Fruit fly (Drosophila melanogaster): ENCODE measurements around the gene CG9795.

CG9795 gene

dm6 chr3R:4319507-4320138 is at the start of gene CG9795:
CG9795 (plus strand) TSS chr3R:4319683.
- TF ChIP-seq noc (tag; optimal IDR thresholded peaks at IDR 0.05) = no peak

dm6 chr3R:4277828-4278227 is 41.7 kb upstream of the CG9795 start, which contains the start of gene flip:
flip (minus strand) TSS chr3R:4277928.
- TF ChIP-seq noc (tag; optimal IDR thresholded peaks at IDR 0.05) = no peak

dm6 chr3R:4280062-4280461 is 39.4 kb upstream of the CG9795 start, which contains the start of gene cpx:
cpx (plus strand) TSS chr3R:4280221.
- TF ChIP-seq noc (tag; optimal IDR thresholded peaks at IDR 0.05) = no peak

dm6 chr3R:4281119-4281861 is 38.2 kb upstream of the CG9795 start:
- TF ChIP-seq noc (tag; optimal IDR thresholded peaks at IDR 0.05) = no peak

dm6 chr3R:4282207-4282606 is 37.3 kb upstream of the CG9795 start:
- TF ChIP-seq noc (tag; optimal IDR thresholded peaks at IDR 0.05) = no peak

dm6 chr3R:4284376-4284953 is 35.0 kb upstream of the CG9795 start:
- TF ChIP-seq noc (tag; optimal IDR thresholded peaks at IDR 0.05) = no peak

- peak; percentile 18 for TF ChIP-seq noc (tag; optimal IDR thresholded peaks at IDR 0.05)
Observed at dm6 chr3R:4291289-4291688, 28.2 kb upstream of the CG9795 start.

dm6 chr3R:4292185-4292584 is 27.3 kb upstream of the CG9795 start:
- no peak for TF ChIP-seq noc (tag; optimal IDR thresholded peaks at IDR 0.05)

- TF ChIP-seq noc (tag; optimal IDR thresholded peaks at IDR 0.05) = peak; percentile 60
Observed at dm6 chr3R:4294689-4295088, 24.8 kb upstream of the CG9795 start, which contains the start of gene Nepl11. Nepl11 (minus strand) TSS chr3R:4294840.

dm6 chr3R:4301485-4301884 is 18.0 kb upstream of the CG9795 start:
- TF ChIP-seq noc (tag; optimal IDR thresholded peaks at IDR 0.05) = no peak

dm6 chr3R:4307664-4308416 is 11.6 kb upstream of the CG9795 start, which contains the start of gene MP1:
MP1 (plus strand) TSS chr3R:4307908.
- peak; percentile 47 for TF ChIP-seq noc (tag; optimal IDR thresholded peaks at IDR 0.05)

- TF ChIP-seq noc (tag; optimal IDR thresholded peaks at IDR 0.05) = no peak
Observed at dm6 chr3R:4308708-4309107, 10.8 kb upstream of the CG9795 start.

dm6 chr3R:4310683-4311066 is 8.8 kb upstream of the CG9795 start, which contains the start of gene Vps24:
Vps24 (minus strand) TSS chr3R:4310947.
- no peak for TF ChIP-seq noc (tag; optimal IDR thresholded peaks at IDR 0.05)

- peak; percentile 49 for TF ChIP-seq noc (tag; optimal IDR thresholded peaks at IDR 0.05)
Observed at dm6 chr3R:4311067-4311723, 8.3 kb upstream of the CG9795 start, which contains the start of gene Suv3. Suv3 (plus strand) TSS chr3R:4311555.

dm6 chr3R:4318589-4318988 is 894 bp upstream of the CG9795 start:
- TF ChIP-seq noc (tag; optimal IDR thresholded peaks at IDR 0.05) = no peak

Measured in whole organism, larva.